Worm (Caenorhabditis elegans): Measurements from ENCODE around the gene srw-100.

The srw-100 gene

DNA sequence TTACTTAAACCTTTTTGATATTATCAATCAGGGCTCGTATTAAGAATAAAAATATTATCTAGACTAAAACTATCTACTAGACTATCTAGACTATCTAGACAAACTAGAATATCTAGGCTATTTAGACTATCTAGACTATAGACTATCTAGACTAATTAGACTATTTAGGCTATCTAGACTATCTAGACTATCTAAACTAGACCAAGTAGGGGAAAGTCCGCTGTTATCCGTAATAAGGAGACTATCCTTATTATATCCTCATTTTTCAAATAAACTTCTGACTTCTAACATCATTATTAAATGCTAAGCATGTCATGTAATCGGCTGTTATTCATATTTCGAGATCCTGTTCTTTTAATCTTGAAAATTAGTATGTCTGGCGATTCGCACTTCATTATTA is 11.0 kb downstream of the srw-100 start, which contains the start of gene srw-101:
Gene srw-101 (plus strand): TSS at position 301 of the 400 bp plus-strand sequence.
- TF ChIP-seq ccch-3 (GFP tag; optimal IDR thresholded peaks at IDR 0.05), result no peak
- no peak for TF ChIP-seq egl-44 (GFP tag; IDR thresholded peaks at IDR 0.05)
- no peak for TF ChIP-seq F52B5.7 (tag; optimal IDR thresholded peaks at IDR 0.05)
- TF ChIP-seq dpl-1 (GFP tag; optimal IDR thresholded peaks at IDR 0.05), result no peak
- TF ChIP-seq chd-7 (tag; optimal IDR thresholded peaks at IDR 0.05), result no peak
- no peak for TF ChIP-seq repo-1 (tag; optimal IDR thresholded peaks at IDR 0.05)
- TF ChIP-seq F23B12.7 (tag; optimal IDR thresholded peaks at IDR 0.05; ENCODE audit: insufficient read depth), result no peak
- no peak for TF ChIP-seq F39B2.1 (GFP tag; IDR thresholded peaks at IDR 0.05)
- TF ChIP-seq Y53F4B.3 (GFP tag; IDR thresholded peaks at IDR 0.05), result no peak

DNA sequence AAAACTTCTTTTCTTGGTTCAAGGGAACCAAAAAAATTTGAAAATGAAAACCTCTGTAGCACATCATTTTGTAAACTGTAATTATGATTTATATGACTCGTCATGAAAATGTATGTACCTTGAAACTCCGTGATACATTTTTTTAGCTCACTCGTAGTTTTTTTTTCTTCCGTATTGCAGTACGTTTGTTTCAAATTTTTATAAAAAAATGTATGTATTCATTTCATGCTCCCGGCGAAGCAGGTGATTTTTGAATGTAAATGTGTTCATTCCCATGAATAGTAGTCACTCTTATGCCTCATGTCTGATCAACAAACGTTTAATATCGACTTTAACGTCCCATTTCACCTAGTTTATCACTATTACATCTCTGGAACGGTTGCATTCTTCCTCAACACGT is 14.3 kb downstream of the srw-100 start, which contains the start of gene sri-27:
Gene sri-27 (plus strand): TSS at position 301 of the 400 bp plus-strand sequence.
- TF ChIP-seq lir-1 (GFP tag; conservative IDR thresholded peaks at IDR 0.05), result no peak
- TF ChIP-seq snpc-1.3 (tag; optimal IDR thresholded peaks at IDR 0.05; ENCODE audit: insufficient read depth), result no peak
- TF ChIP-seq hsf-1 (GFP tag; IDR thresholded peaks at IDR 0.05), result no peak
- TF ChIP-seq tlf-1 (GFP tag; optimal IDR thresholded peaks at IDR 0.05), result no peak
- TF ChIP-seq Y56A3A.18 (GFP tag; IDR thresholded peaks at IDR 0.05), result no peak
- no peak for TF ChIP-seq pha-4 (tag; optimal IDR thresholded peaks at IDR 0.05)
- no peak for TF ChIP-seq ceh-79 (tag; optimal IDR thresholded peaks at IDR 0.05)
- TF ChIP-seq ztf-26 (tag; optimal IDR thresholded peaks at IDR 0.05), result no peak
- no peak for TF ChIP-seq ceh-27 (GFP tag; optimal IDR thresholded peaks at IDR 0.05)
- TF ChIP-seq madf-6 (GFP tag; IDR thresholded peaks at IDR 0.05), result no peak
- no peak for TF ChIP-seq Y53G8AR.9 (GFP tag; conservative IDR thresholded peaks at IDR 0.05)
- no peak for TF ChIP-seq attf-3 (GFP tag; conservative IDR thresholded peaks at IDR 0.05)
- TF ChIP-seq snpc-1.1 (tag; optimal IDR thresholded peaks at IDR 0.05; ENCODE audit: insufficient read depth), result no peak
- TF ChIP-seq ceh-40 (GFP tag; IDR thresholded peaks at IDR 0.05), result no peak
- no peak for TF ChIP-seq sptf-2 (GFP tag; optimal IDR thresholded peaks at IDR 0.05)
- TF ChIP-seq lin-35 (GFP tag; optimal IDR thresholded peaks at IDR 0.05), result no peak
- no peak for TF ChIP-seq bed-2 (GFP tag; IDR thresholded peaks at IDR 0.05)
- TF ChIP-seq rcor-1 (GFP tag; IDR thresholded peaks at IDR 0.05), result no peak
- no peak for TF ChIP-seq unc-130 (GFP tag; optimal IDR thresholded peaks at IDR 0.05)
- no peak for TF ChIP-seq ceh-91 (GFP tag; IDR thresholded peaks at IDR 0.05)

DNA sequence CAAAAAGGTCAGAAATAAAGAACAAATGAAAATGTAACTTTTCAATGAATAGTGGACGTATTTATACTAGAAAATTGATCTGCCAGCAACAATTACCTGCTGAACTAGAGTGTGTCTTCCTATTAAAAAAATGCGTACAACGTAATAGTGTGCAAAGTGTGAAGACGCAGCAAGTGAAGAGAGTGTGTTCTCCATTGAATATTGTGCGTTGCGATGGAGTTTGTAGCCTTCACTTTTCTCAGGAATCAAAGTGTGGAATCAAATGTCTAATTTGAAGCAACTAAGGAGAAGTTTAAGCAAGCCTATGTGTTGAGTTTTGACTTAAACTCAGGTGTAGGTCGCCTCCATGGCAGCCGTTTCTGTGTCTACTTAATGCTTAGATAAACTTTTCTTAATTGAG is 20.9 kb downstream of the srw-100 start, which contains the start of gene gst-21:
Gene gst-21 (minus strand): TSS at position 101 of the 400 bp plus-strand sequence.
- TF ChIP-seq mel-28 (tag; optimal IDR thresholded peaks at IDR 0.05; ENCODE audit: borderline replicate concordance) (no peak), ztf-25 (GFP tag; IDR thresholded peaks at IDR 0.05) (no peak), dpff-1 (tag; optimal IDR thresholded peaks at IDR 0.05) (no peak), lin-35 (GFP tag; optimal IDR thresholded peaks at IDR 0.05) (no peak), B0035.1 (tag; optimal IDR thresholded peaks at IDR 0.05) (no peak), K12H6.12 (tag; optimal IDR thresholded peaks at IDR 0.05) (no peak), somi-1 (GFP tag; optimal IDR thresholded peaks at IDR 0.05) (no peak), Y95B8A.8 (GFP tag; IDR thresholded peaks at IDR 0.05) (no peak), nfya-1 (tag; optimal IDR thresholded peaks at IDR 0.05; ENCODE audit: borderline replicate concordance, insufficient read depth) (no peak), rcor-1 (GFP tag; IDR thresholded peaks at IDR 0.05) (no peak), let-526 (GFP tag; IDR thresholded peaks at IDR 0.05) (no peak), nhr-90 (tag; optimal IDR thresholded peaks at IDR 0.05) (no peak), C17E4.6 (GFP tag; IDR thresholded peaks at IDR 0.05) (no peak), nfya-2 (GFP tag; IDR thresholded peaks at IDR 0.05) (no peak), ekl-4 (GFP tag; IDR thresholded peaks at IDR 0.05) (no peak), chd-7 (tag; optimal IDR thresholded peaks at IDR 0.05) (no peak), snpc-1.3 (tag; optimal IDR thresholded peaks at IDR 0.05; ENCODE audit: insufficient read depth) (no peak), bed-2 (GFP tag; IDR thresholded peaks at IDR 0.05) (no peak)

All from whole organism, young adult.